Worm (Caenorhabditis elegans) whole organism, L4 larva: ENCODE results near the gene F07G6.8.

Experiments
- Y5F2A.4 ChIP-seq: fragments of 200-800 bp; sonication (Bioruptor generic); optimal IDR thresholded peaks from 2 replicates; lab custom pipeline; 2018; ENCODE audit warnings: mild to moderate bottlenecking, missing genetic modification characterization, missing compliant biosample characterization
- aly-2 ChIP-seq: sonication (generic microtip); optimal IDR thresholded peaks from 2 replicates; lab custom pipeline; 2018; ENCODE audit warnings: missing biosample characterization, missing genetic modification characterization
- ceh-28 ChIP-seq: fragments of 150-350 bp; optimal IDR thresholded peaks from 2 replicates; lab custom pipeline; 2014; ENCODE audit warnings: missing biosample characterization, missing genetic modification reagents, missing genetic modification characterization
- lsy-2 ChIP-seq, 2 experiments: fragments of 150-350 bp in 1 of 2; sonication (generic microtip) in 1 of 2; optimal IDR thresholded peaks; 2 replicates each; lab custom pipeline; 2014 to 2017; ENCODE audit warnings: missing biosample characterization in 2 of 2, missing genetic modification characterization in 2 of 2
- mes-2 ChIP-seq: sonication (generic microtip); optimal IDR thresholded peaks from 2 replicates; lab custom pipeline; 2016; ENCODE audit warnings: missing genotype, mild to moderate bottlenecking, missing genetic modification characterization, missing compliant biosample characterization; ENCODE audit not compliant: poor library complexity, severe bottlenecking
- unc-62 ChIP-seq, 3 experiments: fragments of 150-350 bp in 1 of 3; sonication (generic microtip); optimal IDR thresholded peaks in 2 of 3; peaks in 1 of 3; 1 replicate in 1 of 3; 2 replicates in 2 of 3; lab custom pipeline; 2014 to 2017; ENCODE audit warnings: missing biosample characterization in 3 of 3, missing genetic modification characterization in 3 of 3, missing genetic modification reagents in 3 of 3, missing genotype in 1 of 3

DNA sequence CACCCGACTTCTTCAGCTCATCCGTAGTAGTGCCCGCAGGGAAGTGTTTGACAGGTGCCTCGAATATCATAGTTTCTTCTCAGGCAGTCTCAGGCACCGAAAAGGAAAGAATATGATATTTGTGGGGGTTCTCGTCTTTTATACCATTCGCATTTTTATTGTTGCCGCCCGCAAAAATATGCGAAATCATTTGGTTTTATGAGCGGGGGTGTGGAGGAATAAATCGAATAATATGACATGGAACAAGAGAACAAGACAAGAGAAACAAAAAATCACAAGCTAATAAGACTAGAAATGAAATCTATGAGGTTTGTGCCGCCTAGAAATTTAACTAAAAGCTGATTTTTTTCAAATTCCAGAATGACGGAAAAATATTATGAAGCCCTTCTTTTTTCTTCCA, at the start of gene F07G6.8:
- TF ChIP-seq lsy-2 (tag; optimal IDR thresholded peaks at IDR 0.05; lab: Kevin White, UChicago) (no peak), Y5F2A.4 (GFP tag; lab: Kevin White, UChicago) (no peak), unc-62 (GFP tag; optimal IDR thresholded peaks at IDR 0.05 in 1 of 2; lab: Kevin White, UChicago) (no peak), unc-62 (tag; optimal IDR thresholded peaks at IDR 0.05; lab: Kevin White, UChicago) (no peak), mes-2 (tag; lab: Kevin White, UChicago) (no peak), aly-2 (no peak), ceh-28 (no peak)
